Fruit fly (Drosophila melanogaster): Measurements from ENCODE around the gene Pex12.

Gene Pex12

dm6 chr2L:866950-867744 is 51.4 kb downstream of the Pex12 start:
- peak; percentile 97 for TF ChIP-seq CG17801 (GFP tag; optimal IDR thresholded peaks at IDR 0.05; ENCODE audit: partially characterized antibody)

Data from ovary, adult (tissue).